Worm (Caenorhabditis elegans): ENCODE data around the gene F58H1.2.

Gene F58H1.2

DNA sequence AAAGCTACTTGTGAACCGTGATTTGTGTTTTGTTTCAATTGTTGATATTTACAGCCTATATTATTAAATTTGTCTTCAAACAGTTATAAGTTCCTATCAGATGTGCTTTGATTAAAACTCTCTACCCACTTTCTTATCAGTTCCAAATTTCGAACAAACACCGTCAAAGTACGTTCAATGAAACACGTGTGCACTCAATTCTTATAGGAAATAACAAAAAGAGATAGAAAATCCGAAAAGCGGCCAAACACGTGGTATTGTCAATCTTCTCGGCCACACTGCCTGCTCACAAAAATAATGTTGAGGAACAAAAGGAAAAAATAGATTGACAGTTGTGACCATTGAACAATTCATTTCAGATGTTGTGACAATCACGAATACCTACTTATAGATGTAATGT is 43.0 kb upstream of the F58H1.2 start (continued):
- TF ChIP-seq aly-2 (tag; optimal IDR thresholded peaks at IDR 0.05), result no peak
- no peak for TF ChIP-seq ZK546.5 (tag; optimal IDR thresholded peaks at IDR 0.05)
- TF ChIP-seq pha-4 (tag; optimal IDR thresholded peaks at IDR 0.05), result peak; percentile 85
- TF ChIP-seq skn-1 (tag; optimal IDR thresholded peaks at IDR 0.05), result no peak
- TF ChIP-seq ceh-82 (tag; optimal IDR thresholded peaks at IDR 0.05), result no peak
- peak; percentile 86 for TF ChIP-seq ama-1 (optimal IDR thresholded peaks at IDR 0.05)

DNA sequence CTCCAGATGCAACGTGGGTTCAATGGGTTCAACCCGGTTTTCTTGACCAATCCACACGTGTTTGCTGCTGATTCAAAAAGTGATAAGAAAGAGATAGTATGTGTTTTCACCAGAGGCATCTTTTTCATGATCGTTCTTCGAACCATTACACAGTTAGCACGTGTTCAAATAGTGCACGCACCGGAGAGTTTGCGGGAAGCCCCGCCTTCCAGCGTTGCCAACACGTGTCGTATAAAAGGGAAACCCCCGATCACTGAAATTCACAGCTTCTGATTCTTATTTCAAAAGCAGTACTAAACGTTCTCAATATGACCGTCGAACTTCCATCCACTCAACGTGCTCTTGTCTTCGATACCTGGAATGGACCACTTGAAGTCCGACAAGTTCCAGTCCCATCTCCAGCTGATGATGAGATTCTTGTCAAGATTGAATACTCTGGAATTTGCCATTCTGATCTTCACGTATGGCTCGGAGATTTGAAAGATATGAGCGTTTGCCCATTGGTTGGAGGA is 40.9 kb upstream of the F58H1.2 start, which contains the start of gene adh-1:
adh-1 (plus strand) TSS at position 261 of the 512 bp plus-strand sequence.
- peak; percentile 20 for TF ChIP-seq ztf-4 (tag; optimal IDR thresholded peaks at IDR 0.05)
- no peak for TF ChIP-seq nhr-67 (tag; optimal IDR thresholded peaks at IDR 0.05)
- peak; percentile 44 for TF ChIP-seq ceh-28 (tag; optimal IDR thresholded peaks at IDR 0.05)
- TF ChIP-seq ztf-11 (tag; optimal IDR thresholded peaks at IDR 0.05), result no peak
- no peak for TF ChIP-seq skn-1 (tag; optimal IDR thresholded peaks at IDR 0.05)
- TF ChIP-seq jun-1 (tag; optimal IDR thresholded peaks at IDR 0.05), result peak; percentile 96
- TF ChIP-seq nhr-237 (tag; optimal IDR thresholded peaks at IDR 0.05), result no peak
- no peak for TF ChIP-seq ceh-16 (tag; optimal IDR thresholded peaks at IDR 0.05)
- peak; percentile 94 for TF ChIP-seq mdl-1 (tag; optimal IDR thresholded peaks at IDR 0.05)
- no peak for TF ChIP-seq zag-1 (tag; optimal IDR thresholded peaks at IDR 0.05)
- TF ChIP-seq hmg-11 (tag; optimal IDR thresholded peaks at IDR 0.05), result no peak
- TF ChIP-seq pqm-1 (tag; optimal IDR thresholded peaks at IDR 0.05), result peak; percentile 98
- no peak for TF ChIP-seq nhr-77 (tag; optimal IDR thresholded peaks at IDR 0.05)
- no peak for TF ChIP-seq ceh-9 (tag; optimal IDR thresholded peaks at IDR 0.05)
- no peak for TF ChIP-seq eor-1 (tag; optimal IDR thresholded peaks at IDR 0.05)
- TF ChIP-seq aly-2 (tag; optimal IDR thresholded peaks at IDR 0.05), result no peak
- no peak for TF ChIP-seq lin-15B (tag; optimal IDR thresholded peaks at IDR 0.05)
- TF ChIP-seq nhr-43 (tag; optimal IDR thresholded peaks at IDR 0.05; ENCODE audit: poor library complexity, severe bottlenecking), result peak; percentile 95
- peak; percentile 22 for TF ChIP-seq nhr-76 (tag; optimal IDR thresholded peaks at IDR 0.05)
- TF ChIP-seq ama-1 (optimal IDR thresholded peaks at IDR 0.05), result peak; percentile 96
- no peak for TF ChIP-seq daf-12 (tag; optimal IDR thresholded peaks at IDR 0.05)
- TF ChIP-seq unc-39 (tag; optimal IDR thresholded peaks at IDR 0.05), result no peak
- peak in 1 of 3 experiments; percentile 25 for TF ChIP-seq elt-3 (tag; optimal IDR thresholded peaks at IDR 0.05)
- no peak for TF ChIP-seq nhr-11 (tag; optimal IDR thresholded peaks at IDR 0.05)
- TF ChIP-seq sea-2 (GFP tag; optimal IDR thresholded peaks at IDR 0.05), result no peak
- no peak for TF ChIP-seq snpc-4 (tag; optimal IDR thresholded peaks at IDR 0.05)
- TF ChIP-seq elt-2 (tag; optimal IDR thresholded peaks at IDR 0.05), result peak; percentile 47
- peak; percentile 70 for TF ChIP-seq pha-4 (tag; optimal IDR thresholded peaks at IDR 0.05)
- no peak for TF ChIP-seq egl-5 (tag; optimal IDR thresholded peaks at IDR 0.05)
- peak; percentile 26 for TF ChIP-seq mml-1 (tag; optimal IDR thresholded peaks at IDR 0.05)
- no peak for TF ChIP-seq R02D3.7 (tag; optimal IDR thresholded peaks at IDR 0.05)
- no peak for TF ChIP-seq elt-1 (tag; optimal IDR thresholded peaks at IDR 0.05)
- no peak for TF ChIP-seq lsy-12 (tag; optimal IDR thresholded peaks at IDR 0.05)
- no peak for TF ChIP-seq ZK546.5 (tag; optimal IDR thresholded peaks at IDR 0.05)
- TF ChIP-seq nhr-25 (tag; optimal IDR thresholded peaks at IDR 0.05), result peak; percentile 10
- no peak for TF ChIP-seq nhr-28 (tag; optimal IDR thresholded peaks at IDR 0.05)
- TF ChIP-seq unc-62 (GFP tag; optimal IDR thresholded peaks at IDR 0.05), result no peak
- TF ChIP-seq fkh-2 (tag; optimal IDR thresholded peaks at IDR 0.05), result no peak
- TF ChIP-seq nfya-1 (tag; optimal IDR thresholded peaks at IDR 0.05; ENCODE audit: insufficient read depth), result peak; percentile 59
- no peak for TF ChIP-seq lin-39 (tag; optimal IDR thresholded peaks at IDR 0.05)
- no peak for TF ChIP-seq ceh-82 (tag; optimal IDR thresholded peaks at IDR 0.05)
- TF ChIP-seq tbx-2 (tag; optimal IDR thresholded peaks at IDR 0.05), result peak; percentile 33
- TF ChIP-seq fos-1 (tag; optimal IDR thresholded peaks at IDR 0.05), result no peak
- TF ChIP-seq fkh-10 (GFP tag; optimal IDR thresholded peaks at IDR 0.05), result no peak
- no peak for TF ChIP-seq nhr-12 (tag; optimal IDR thresholded peaks at IDR 0.05)
- no peak for TF ChIP-seq egl-27 (tag; optimal IDR thresholded peaks at IDR 0.05)
- TF ChIP-seq nhr-23 (tag; optimal IDR thresholded peaks at IDR 0.05), result peak; percentile 76

All from whole organism, L3 larva.